Fruit fly (Drosophila melanogaster) whole organism, pupa: ENCODE results near the gene CG10098.
A peak's percentile ranks its signal among the peaks of the same experiment; 100 is the strongest.

Experiments
- CG10348 ChIP-seq: fragments of 200-800 bp; sonication (Bioruptor generic); IDR thresholded peaks from 2 replicates; pipeline ENCODE4 v1.3.6; 2022; ENCODE audit warnings: missing biosample characterization, missing genetic modification characterization
- CG12605 ChIP-seq: fragments of 200-800 bp; sonication (Bioruptor generic); IDR thresholded peaks from 2 replicates; pipeline ENCODE4 v1.3.6; 2022; ENCODE audit warnings: missing biosample characterization, missing genetic modification characterization
- CG13204 ChIP-seq: fragments of 200-800 bp; sonication (Bioruptor generic); optimal IDR thresholded peaks from 2 replicates; lab custom pipeline; 2018; ENCODE audit warnings: missing biosample characterization, mild to moderate bottlenecking, missing genetic modification characterization, moderate library complexity
- CG14655 ChIP-seq: fragments of 200-800 bp; sonication (Bioruptor generic); optimal IDR thresholded peaks from 3 replicates; lab custom pipeline; 2017; ENCODE audit warnings: mild to moderate bottlenecking, missing biosample characterization, missing genetic modification reagents, missing genetic modification characterization
- CG15710 ChIP-seq: fragments of 200-800 bp; sonication (Bioruptor generic); optimal IDR thresholded peaks from 2 replicates; lab custom pipeline; 2018; ENCODE audit warnings: missing biosample characterization, mild to moderate bottlenecking, missing genetic modification characterization, moderate library complexity
- CG17806 ChIP-seq: fragments of 200-800 bp; sonication (Bioruptor generic); optimal IDR thresholded peaks from 2 replicates; lab custom pipeline; 2018; ENCODE audit warnings: missing biosample characterization, mild to moderate bottlenecking, missing genetic modification characterization, moderate library complexity
- CG32121 ChIP-seq: fragments of 200-800 bp; sonication (Bioruptor generic); IDR thresholded peaks from 2 replicates; pipeline ENCODE4 v1.3.6; 2022; ENCODE audit warnings: missing biosample characterization, missing genetic modification characterization
- CG34367 ChIP-seq: fragments of 200-800 bp; sonication (Bioruptor generic); optimal IDR thresholded peaks from 2 replicates; lab custom pipeline; 2018; ENCODE audit warnings: missing biosample characterization, mild to moderate bottlenecking, missing genetic modification characterization
- CG4496 ChIP-seq: fragments of 200-800 bp; sonication (Bioruptor generic); IDR thresholded peaks from 3 replicates; pipeline ENCODE4 v1.3.6; 2022; ENCODE audit warnings: missing biosample characterization, missing genetic modification characterization
- CG8159 ChIP-seq: fragments of 200-800 bp; sonication (Bioruptor generic); optimal IDR thresholded peaks from 3 replicates; lab custom pipeline; 2018; ENCODE audit warnings: missing biosample characterization, mild to moderate bottlenecking, missing genetic modification characterization, moderate library complexity
- CG8301 ChIP-seq: fragments of 200-800 bp; sonication (Bioruptor generic); optimal IDR thresholded peaks from 2 replicates; lab custom pipeline; 2018; ENCODE audit warnings: missing biosample characterization, mild to moderate bottlenecking, missing genetic modification characterization
- CG9948 ChIP-seq: fragments of 200-800 bp; sonication (Bioruptor generic); optimal IDR thresholded peaks from 2 replicates; lab custom pipeline; 2018; ENCODE audit warnings: missing biosample characterization, mild to moderate bottlenecking, missing genetic modification characterization, moderate library complexity
- D1 ChIP-seq: fragments of 200-800 bp; sonication (Bioruptor generic); optimal IDR thresholded peaks from 2 replicates; lab custom pipeline; 2018; ENCODE audit warnings: missing biosample characterization, mild to moderate bottlenecking, missing genetic modification characterization, moderate library complexity
- EcR ChIP-seq: fragments of 200-800 bp; sonication (Bioruptor generic); optimal IDR thresholded peaks from 3 replicates; lab custom pipeline; 2019; ENCODE audit warnings: missing biosample characterization, missing genetic modification characterization, mild to moderate bottlenecking, moderate library complexity, missing genetic modification reagents
- Ets98B ChIP-seq: fragments of 200-800 bp; sonication (Bioruptor generic); IDR thresholded peaks from 2 replicates; pipeline ENCODE4 v1.3.6; 2022; ENCODE audit warnings: missing biosample characterization, missing genetic modification characterization
- Pif1A ChIP-seq: fragments of 200-800 bp; sonication (Bioruptor generic); optimal IDR thresholded peaks from 3 replicates; lab custom pipeline; 2016; ENCODE audit warnings: missing biosample characterization, missing genetic modification characterization
- Pif1B ChIP-seq: fragments of 200-800 bp; sonication (Bioruptor generic); optimal IDR thresholded peaks from 3 replicates; lab custom pipeline; 2016; ENCODE audit warnings: missing biosample characterization, missing genetic modification characterization
- Snoo ChIP-seq: fragments of 200-800 bp; sonication (Bioruptor generic); optimal IDR thresholded peaks from 3 replicates; lab custom pipeline; 2017; ENCODE audit warnings: missing biosample characterization, mild to moderate bottlenecking, missing genetic modification characterization, inconsistent platforms
- fd96Ca ChIP-seq: fragments of 200-800 bp; sonication (Bioruptor generic); IDR thresholded peaks from 3 replicates; pipeline ENCODE4 v1.3.6; 2022; ENCODE audit warnings: missing biosample characterization, missing genetic modification characterization
- gl ChIP-seq: fragments of 200-800 bp; sonication (Bioruptor generic); optimal IDR thresholded peaks from 2 replicates; lab custom pipeline; 2018; ENCODE audit warnings: missing biosample characterization, mild to moderate bottlenecking, missing genetic modification characterization
- rn ChIP-seq: fragments of 200-800 bp; sonication (Bioruptor generic); IDR thresholded peaks from 2 replicates; pipeline ENCODE4 v1.3.6; 2022; ENCODE audit warnings: missing biosample characterization, missing genetic modification characterization

The CG10098 gene

DNA sequence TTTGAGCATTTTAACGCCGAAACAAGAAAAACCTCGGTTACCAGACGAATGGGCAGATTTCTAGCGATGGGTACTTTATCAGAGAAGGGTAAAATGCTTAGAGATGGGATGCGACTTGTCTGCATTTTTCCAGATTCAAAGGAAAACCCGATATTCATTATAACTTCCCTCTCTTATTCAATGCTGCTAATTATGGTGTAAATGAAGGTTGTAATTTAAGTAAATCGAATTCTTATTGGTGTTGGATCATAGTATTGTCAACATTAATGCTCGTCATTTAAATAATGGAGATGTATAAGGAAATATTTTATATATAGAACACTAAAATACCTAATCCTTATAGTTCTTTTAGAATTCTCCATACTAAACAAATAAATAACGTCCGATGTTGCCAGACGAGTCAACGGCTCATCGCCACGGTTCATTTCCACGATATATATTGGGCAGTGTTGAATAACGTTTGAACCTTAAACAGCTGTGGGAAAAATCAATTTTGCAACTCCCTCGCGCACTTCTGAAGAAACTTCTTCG is at the start of gene CG10098, which contains the start of gene Alh:
Gene CG10098 (plus strand): TSS at position 440 of the 531 bp plus-strand sequence.
Gene Alh (minus strand): TSS at position 77 of the 531 bp plus-strand sequence.
- TF ChIP-seq CG12605 (GFP tag; lab: Robert Waterston, UW) (0 out of 2 replicates have a peak, but pooled peaks have one; percentile 10), CG10348 (GFP tag; lab: Robert Waterston, UW) (no peak), CG34367 (tag; lab: Kevin White, UChicago) (peak; percentile 49), fd96Ca (GFP tag; lab: Robert Waterston, UW) (no peak; the same call in 2 of the 3 replicates), CG14655 (GFP tag; lab: Kevin White, UChicago) (peak; percentile 78), CG9948 (peak; percentile 66), Pif1B (GFP tag; lab: Kevin White, UChicago) (peak; percentile 45), Ets98B (GFP tag; lab: Robert Waterston, UW) (peak; percentile 26; the same call in 1 of the 2 replicates), EcR (no peak), Pif1A (GFP tag; lab: Kevin White, UChicago) (peak; percentile 83), CG8301 (peak; percentile 58), CG17806 (tag; lab: Kevin White, UChicago) (peak; percentile 59), CG15710 (tag; lab: Kevin White, UChicago) (peak; percentile 75), CG4496 (GFP tag; lab: Robert Waterston, UW) (peak; percentile 77), Snoo (tag; lab: Kevin White, UChicago) (peak; percentile 57), CG13204 (GFP tag; lab: Kevin White, UChicago) (no peak), CG8159 (tag; lab: Kevin White, UChicago) (peak; percentile 71), D1 (tag; lab: Kevin White, UChicago) (no peak), CG32121 (0 out of 2 replicates have a peak, but pooled peaks have one; percentile 58), rn (GFP tag; lab: Robert Waterston, UW) (peak; percentile 64)

DNA sequence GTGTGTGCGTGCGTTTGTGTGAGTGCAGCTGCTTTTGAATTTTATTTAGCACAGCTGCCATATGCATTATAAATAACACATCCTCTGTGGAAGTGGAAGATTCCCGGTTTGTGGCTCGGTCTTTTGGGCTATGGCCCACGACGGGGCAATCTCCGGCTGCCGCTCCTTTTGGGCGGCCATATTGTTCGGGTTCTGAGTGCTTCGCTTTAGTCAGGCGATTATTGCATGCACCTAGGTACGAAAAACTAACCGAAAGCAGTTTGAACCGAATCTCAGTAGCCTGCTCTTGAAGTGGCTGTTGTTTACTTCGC is 49.3 kb upstream of the CG10098 start:
- no peak for TF ChIP-seq CG34367 (tag; lab: Kevin White, UChicago)
- no peak for TF ChIP-seq CG8301
- no peak for TF ChIP-seq Pif1A (GFP tag; lab: Kevin White, UChicago)
- TF ChIP-seq CG14655 (GFP tag; lab: Kevin White, UChicago) = no peak
- no peak for TF ChIP-seq CG8159 (tag; lab: Kevin White, UChicago)
- TF ChIP-seq Ets98B (GFP tag; lab: Robert Waterston, UW) = no peak
- no peak for TF ChIP-seq CG17806 (tag; lab: Kevin White, UChicago)
- TF ChIP-seq CG9948 = no peak
- no peak for TF ChIP-seq Pif1B (GFP tag; lab: Kevin White, UChicago)
- TF ChIP-seq CG10348 (GFP tag; lab: Robert Waterston, UW) = no peak
- no peak for TF ChIP-seq CG12605 (GFP tag; lab: Robert Waterston, UW)
- no peak for TF ChIP-seq CG13204 (GFP tag; lab: Kevin White, UChicago)

DNA sequence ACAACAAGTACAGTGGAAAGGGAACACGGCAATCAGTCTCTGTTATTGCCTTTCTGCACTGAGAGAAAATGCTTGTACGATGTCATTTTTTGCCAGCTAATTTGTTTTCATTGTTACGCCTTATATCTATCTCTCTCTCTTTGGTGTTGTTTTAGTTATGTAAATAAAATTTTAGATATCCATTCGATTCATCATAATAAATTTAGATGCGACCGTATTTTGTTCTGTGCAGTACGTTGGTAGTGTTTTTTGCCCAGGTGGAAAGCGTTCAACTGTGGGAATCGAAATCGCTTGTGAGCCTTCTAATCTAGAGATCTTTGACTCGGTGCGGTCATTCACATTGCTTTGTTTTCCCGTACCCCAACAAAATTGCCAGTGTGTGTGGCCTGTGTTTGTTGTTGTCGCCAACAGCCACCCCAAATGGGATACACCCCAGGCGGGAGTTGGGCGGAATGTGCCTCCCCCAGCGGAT is 48.6 kb upstream of the CG10098 start:
- no peak for TF ChIP-seq Ets98B (GFP tag; lab: Robert Waterston, UW)
- peak; percentile 93 for TF ChIP-seq Snoo (tag; lab: Kevin White, UChicago)
- TF ChIP-seq CG8159 (tag; lab: Kevin White, UChicago) = peak; percentile 91
- TF ChIP-seq Pif1A (GFP tag; lab: Kevin White, UChicago) = peak; percentile 93
- TF ChIP-seq CG10348 (GFP tag; lab: Robert Waterston, UW) = no peak
- peak; percentile 93 for TF ChIP-seq Pif1B (GFP tag; lab: Kevin White, UChicago)
- TF ChIP-seq fd96Ca (GFP tag; lab: Robert Waterston, UW) = no peak
- TF ChIP-seq D1 (tag; lab: Kevin White, UChicago) = no peak
- TF ChIP-seq CG32121 = no peak
- TF ChIP-seq CG14655 (GFP tag; lab: Kevin White, UChicago) = peak; percentile 92
- no peak for TF ChIP-seq CG4496 (GFP tag; lab: Robert Waterston, UW)
- TF ChIP-seq CG9948 = peak; percentile 90
- TF ChIP-seq CG15710 (tag; lab: Kevin White, UChicago) = peak; percentile 89
- peak; percentile 94 for TF ChIP-seq EcR
- peak; percentile 92 for TF ChIP-seq CG17806 (tag; lab: Kevin White, UChicago)
- TF ChIP-seq CG12605 (GFP tag; lab: Robert Waterston, UW) = no peak
- TF ChIP-seq gl (tag; lab: Kevin White, UChicago) = peak; percentile 82
- TF ChIP-seq rn (GFP tag; lab: Robert Waterston, UW) = no peak
- peak; percentile 89 for TF ChIP-seq CG34367 (tag; lab: Kevin White, UChicago)
- TF ChIP-seq CG13204 (GFP tag; lab: Kevin White, UChicago) = no peak
- peak; percentile 91 for TF ChIP-seq CG8301

- TF ChIP-seq Snoo (tag; lab: Kevin White, UChicago) (no peak), CG17806 (tag; lab: Kevin White, UChicago) (peak; percentile 19), CG8301 (peak; percentile 35)
Observed at dm6 chr3R:7076293-7076981, 47.9 kb upstream of the CG10098 start.

DNA sequence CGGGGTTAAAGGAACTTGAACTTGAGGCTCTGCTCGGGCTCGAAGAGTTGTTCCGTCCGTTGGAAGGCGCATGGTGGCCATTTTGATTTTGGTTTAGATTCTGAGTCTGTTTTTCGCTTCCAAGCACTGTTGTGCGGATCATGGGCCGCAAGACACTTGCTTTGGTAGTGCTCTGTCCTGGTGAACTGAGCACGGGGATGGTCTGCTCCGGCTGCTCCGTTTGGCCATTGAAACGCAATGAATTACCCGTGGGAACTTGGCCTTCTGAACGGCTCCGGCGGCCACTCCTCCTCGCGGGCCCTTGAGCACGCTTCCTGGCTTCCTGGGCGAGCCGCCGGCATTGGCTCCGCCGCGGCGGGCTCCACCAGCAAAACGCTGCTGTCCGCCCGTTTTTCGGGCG is 44.6 kb upstream of the CG10098 start:
- TF ChIP-seq D1 (tag; lab: Kevin White, UChicago) = no peak
- TF ChIP-seq Pif1A (GFP tag; lab: Kevin White, UChicago) = no peak
- no peak for TF ChIP-seq CG15710 (tag; lab: Kevin White, UChicago)
- TF ChIP-seq CG14655 (GFP tag; lab: Kevin White, UChicago) = no peak
- no peak for TF ChIP-seq CG12605 (GFP tag; lab: Robert Waterston, UW)
- no peak for TF ChIP-seq CG13204 (GFP tag; lab: Kevin White, UChicago)
- TF ChIP-seq rn (GFP tag; lab: Robert Waterston, UW) = no peak
- no peak for TF ChIP-seq Ets98B (GFP tag; lab: Robert Waterston, UW)
- no peak for TF ChIP-seq CG32121
- TF ChIP-seq CG34367 (tag; lab: Kevin White, UChicago) = no peak
- no peak for TF ChIP-seq CG8301
- no peak for TF ChIP-seq CG9948
- TF ChIP-seq CG17806 (tag; lab: Kevin White, UChicago) = no peak
- no peak for TF ChIP-seq gl (tag; lab: Kevin White, UChicago)
- no peak for TF ChIP-seq CG8159 (tag; lab: Kevin White, UChicago)
- no peak for TF ChIP-seq EcR
- no peak for TF ChIP-seq CG10348 (GFP tag; lab: Robert Waterston, UW)
- TF ChIP-seq CG4496 (GFP tag; lab: Robert Waterston, UW) = no peak
- no peak for TF ChIP-seq Pif1B (GFP tag; lab: Kevin White, UChicago)
